Fruit fly (Drosophila melanogaster) S2 (cell line): ENCODE measurements around the gene Mkrn1.

Experiments
- CG8478 ChIP-seq: fragments of >200 bp; optimal IDR thresholded peaks from 2 replicates; lab custom pipeline; 2018
- CTCF ChIP-seq, 2 experiments: fragments of >200 bp; optimal IDR thresholded peaks; 2 replicates each; lab custom pipeline; 2018

Mkrn1 gene

DNA sequence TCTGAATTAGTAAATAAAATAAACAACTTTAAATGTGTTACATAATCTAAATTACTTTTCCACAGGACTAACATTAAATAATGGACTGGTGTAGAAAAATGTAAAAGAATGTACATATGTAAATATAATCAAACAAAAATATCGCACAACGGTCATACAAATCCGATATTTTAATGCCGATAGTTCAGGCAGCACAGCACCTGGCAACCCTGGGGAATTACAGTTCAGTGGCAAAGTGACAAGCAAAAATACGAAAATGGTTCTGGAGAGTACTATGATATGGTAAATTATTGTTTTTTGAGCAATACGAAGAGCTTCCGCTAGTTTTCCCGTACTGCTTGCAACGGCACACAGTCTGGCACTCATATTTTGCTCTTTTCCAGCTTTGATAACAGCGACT lies 3.3 kb upstream of the Mkrn1 start, which contains the start of gene Rpn10:
TSS of gene Rpn10 (plus strand) at position 144 of the 400 bp plus-strand sequence.
- TF ChIP-seq CG8478 (lab: Kevin White, UChicago) (no peak), CTCF (optimal IDR thresholded peaks at IDR 0.05; lab: Kevin White, UChicago) (peak; percentile 39 to 50)

DNA sequence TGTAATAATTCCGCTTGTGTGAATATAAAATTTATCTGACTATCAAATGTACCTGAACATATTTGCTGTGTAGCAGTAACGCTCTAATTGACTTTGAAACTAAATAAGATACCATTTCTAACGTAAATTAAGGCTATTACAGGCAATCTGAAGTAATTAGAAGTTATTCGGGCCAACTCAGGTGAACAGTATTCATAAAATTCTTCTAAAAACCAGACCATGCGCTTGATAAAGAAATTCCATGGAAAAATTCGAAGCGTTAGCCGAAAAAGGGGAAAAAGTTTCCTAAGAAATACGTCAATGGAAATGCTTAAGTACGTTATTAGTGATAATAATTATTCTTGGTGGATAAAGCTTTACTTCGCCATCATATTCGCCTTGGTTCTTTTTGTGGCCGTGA lies 847 bp upstream of the Mkrn1 start, which contains the start of gene ppk5:
TSS of gene ppk5 (plus strand) at position 301 of the 400 bp plus-strand sequence.
- TF ChIP-seq CTCF (optimal IDR thresholded peaks at IDR 0.05; lab: Kevin White, UChicago) (no peak), CG8478 (lab: Kevin White, UChicago) (no peak)

DNA sequence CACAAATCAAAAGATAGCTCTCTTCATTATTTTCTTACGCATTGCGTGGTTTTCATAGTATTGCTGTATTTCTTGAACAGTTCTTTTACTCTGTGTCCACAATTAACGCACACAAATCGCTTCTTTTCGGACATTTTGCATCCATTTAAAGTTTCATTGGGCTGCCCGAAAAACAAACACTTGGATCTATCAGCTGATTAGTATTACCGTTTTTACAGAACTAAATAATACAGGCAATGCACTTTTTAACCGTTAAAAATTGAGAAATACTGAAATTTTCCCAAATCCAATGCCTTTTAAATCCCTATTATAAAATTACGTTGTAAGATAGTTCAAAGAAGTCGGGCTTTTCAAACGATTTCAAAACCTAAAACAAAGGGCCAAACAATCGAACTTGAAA lies 4.4 kb downstream of the Mkrn1 start, which contains the start of gene Arv1:
TSS of gene Arv1 (minus strand) at position 226 of the 400 bp plus-strand sequence.
- TF ChIP-seq CG8478 (lab: Kevin White, UChicago): no peak
- no peak for TF ChIP-seq CTCF (optimal IDR thresholded peaks at IDR 0.05; lab: Kevin White, UChicago)

DNA sequence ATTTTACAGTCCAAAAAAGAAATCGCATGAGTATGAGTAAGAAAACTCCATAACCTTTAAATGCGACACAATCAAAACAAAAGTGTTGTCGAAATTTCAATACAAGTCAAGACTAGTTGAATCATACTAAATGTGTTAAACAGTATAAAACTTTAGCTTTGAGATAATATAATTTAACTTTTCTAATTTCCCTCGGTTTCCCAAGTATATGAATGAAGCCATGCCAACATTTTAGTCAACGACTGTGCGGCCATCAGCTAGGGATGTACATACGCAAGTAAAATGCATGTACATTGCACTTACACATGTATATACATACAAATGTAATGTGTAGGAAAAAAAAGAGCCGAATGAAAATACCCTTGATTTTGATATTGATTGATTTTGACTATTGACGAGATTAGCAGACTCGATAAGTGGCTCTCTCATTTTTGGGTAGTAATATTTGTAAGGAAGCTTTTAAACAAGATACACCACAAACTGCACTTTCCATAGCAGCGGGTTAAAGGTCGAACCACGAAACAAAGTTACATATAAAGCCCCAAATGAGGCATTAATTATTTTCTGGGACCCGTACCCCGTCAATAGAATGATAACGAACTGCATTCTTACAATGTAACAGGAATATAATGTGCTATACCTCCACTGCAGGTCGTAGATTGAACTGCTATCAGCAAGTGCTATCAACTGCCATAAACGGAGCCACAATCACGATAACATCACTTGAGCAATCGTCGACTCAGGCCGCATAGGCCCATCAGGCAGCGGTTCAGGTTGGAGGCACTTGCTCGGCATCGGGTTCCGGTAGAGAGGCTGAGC lies 9.2 kb downstream of the Mkrn1 start:
- TF ChIP-seq CTCF (optimal IDR thresholded peaks at IDR 0.05; lab: Kevin White, UChicago) (no peak), CG8478 (lab: Kevin White, UChicago) (no peak)

DNA sequence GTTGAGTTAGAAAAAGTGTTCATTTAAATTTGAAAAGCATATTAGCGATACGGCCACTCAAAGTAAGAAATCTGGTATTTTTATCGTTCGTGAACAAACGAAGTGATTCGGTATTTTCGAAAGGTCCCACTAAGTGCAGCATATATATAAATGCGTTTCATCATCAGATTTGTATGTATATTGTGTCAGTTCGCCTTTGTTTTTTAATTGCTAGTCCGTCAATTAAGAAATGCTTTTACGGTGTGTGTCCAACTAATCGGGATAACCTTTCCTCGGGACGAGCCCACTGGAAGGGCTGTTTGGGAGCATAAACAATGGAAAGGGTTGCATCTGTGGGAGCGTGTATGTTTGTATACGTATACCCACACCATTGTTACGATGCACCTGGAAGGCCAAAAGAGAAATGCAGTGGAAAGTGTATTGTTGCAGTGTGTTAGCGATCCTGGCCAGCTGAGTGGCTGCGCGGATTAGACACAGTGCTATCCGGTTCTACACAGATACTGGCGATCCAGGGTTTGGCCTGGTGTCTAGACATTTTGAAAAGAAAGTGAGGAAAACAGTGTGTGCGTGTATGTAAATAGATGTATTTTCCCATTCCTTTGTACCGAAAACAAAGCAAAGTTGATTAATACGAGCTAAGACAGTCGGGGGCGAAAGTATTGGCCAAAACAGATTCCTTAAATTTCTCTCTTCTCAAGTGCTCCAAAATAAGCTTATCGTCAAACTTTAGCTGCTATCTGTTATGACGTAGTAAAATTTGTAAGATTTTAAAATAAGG lies 10.3 kb downstream of the Mkrn1 start, which contains the start of gene CG7611:
TSS of gene CG7611 (plus strand) at position 128 of the 778 bp plus-strand sequence.
- TF ChIP-seq CTCF (optimal IDR thresholded peaks at IDR 0.05; lab: Kevin White, UChicago) (peak in 1 of 2 experiments; percentile 1), CG8478 (lab: Kevin White, UChicago) (no peak)

DNA sequence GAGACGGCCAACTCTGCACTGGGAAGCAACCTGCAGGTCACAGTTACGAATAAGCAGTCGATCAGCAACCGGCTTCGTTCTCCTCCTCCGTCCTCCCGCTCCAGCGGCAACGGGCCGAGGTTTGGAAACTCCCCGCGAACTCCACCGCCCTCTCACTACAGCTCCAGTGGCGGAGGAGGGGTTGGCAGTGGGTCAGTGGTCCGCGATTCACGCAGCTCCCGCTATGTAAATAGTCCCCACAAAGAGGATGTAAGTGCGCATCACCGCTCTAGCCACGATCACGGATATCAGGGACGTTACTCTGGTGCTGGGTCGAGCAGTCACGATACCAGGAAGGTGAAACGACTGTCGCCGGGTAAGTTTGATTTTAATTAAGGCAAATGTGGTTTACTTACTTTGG lies 15.2 kb downstream of the Mkrn1 start:
- TF ChIP-seq CG8478 (lab: Kevin White, UChicago): no peak
- no peak for TF ChIP-seq CTCF (optimal IDR thresholded peaks at IDR 0.05; lab: Kevin White, UChicago)

DNA sequence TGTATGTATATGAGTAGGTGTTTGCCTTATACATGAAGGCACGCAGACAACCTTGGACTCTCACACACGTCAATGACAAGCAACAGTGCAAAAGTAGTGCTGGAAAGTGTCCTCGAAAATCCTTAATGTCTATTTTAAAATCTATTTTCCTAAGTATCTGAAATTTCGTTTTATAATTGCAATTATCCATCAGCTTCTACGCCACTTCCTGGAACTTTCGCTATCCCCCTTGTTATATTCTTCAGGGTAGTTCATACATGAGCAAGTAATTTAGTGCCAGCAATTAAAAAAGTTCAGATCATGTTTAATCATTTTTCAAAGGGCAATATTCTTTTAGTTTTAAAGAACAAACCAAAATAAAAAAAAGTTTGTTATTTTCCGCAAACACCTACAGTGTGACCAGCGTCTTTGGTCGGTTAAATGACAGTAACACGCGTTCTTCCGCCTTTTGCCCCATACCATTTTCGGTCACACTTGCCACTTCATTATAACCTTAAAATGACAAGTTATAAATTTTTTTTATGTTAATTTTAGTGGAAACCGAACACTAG lies 16.7 kb downstream of the Mkrn1 start:
- TF ChIP-seq CG8478 (lab: Kevin White, UChicago) (no peak), CTCF (optimal IDR thresholded peaks at IDR 0.05; lab: Kevin White, UChicago) (no peak)

DNA sequence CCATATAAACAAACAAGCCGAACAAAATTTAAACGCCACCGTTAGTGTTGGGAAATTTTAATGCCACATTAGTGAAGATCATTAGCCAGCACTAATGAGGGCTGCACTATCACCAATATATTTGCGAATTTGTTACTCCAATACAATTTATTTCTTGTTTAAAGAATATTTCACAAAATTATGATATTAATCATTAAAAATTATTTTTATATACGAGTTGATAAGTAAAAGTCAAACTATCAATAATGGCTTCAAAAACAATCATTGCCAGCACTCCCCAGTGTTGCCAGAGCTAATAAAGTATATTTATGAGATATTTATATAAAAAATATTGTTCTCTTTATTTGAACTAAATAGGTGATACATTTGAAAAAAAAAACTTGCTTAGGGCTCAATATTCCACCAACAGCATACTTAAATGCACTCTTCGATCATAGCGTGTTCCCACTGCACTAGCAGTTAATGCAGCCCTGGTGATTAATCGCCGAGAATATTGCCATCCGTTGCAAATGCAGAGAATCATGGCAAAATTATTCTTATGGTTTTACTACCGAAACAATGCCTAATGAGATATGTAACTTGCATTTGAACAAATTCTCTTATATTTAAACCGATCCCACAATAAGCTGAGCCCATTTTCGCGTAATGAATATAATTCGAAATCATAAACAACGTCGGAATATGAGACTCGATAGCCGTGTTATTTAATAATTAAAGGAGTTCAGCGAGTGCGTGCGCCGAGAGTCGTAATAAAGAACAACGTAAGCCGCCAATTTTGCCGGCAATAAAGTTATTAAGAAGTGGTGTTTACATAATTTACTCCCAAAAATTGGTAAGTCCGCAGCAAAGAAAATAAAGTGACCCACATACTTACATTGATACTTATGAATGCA lies 17.4 kb downstream of the Mkrn1 start, which contains the start of the genes SAK and Cdk12:
TSS of gene SAK (minus strand) at position 65 of the 893 bp plus-strand sequence.
TSS of gene Cdk12 (plus strand) at position 484 of the 893 bp plus-strand sequence.
- no peak for TF ChIP-seq CG8478 (lab: Kevin White, UChicago)
- no peak for TF ChIP-seq CTCF (optimal IDR thresholded peaks at IDR 0.05; lab: Kevin White, UChicago)

DNA sequence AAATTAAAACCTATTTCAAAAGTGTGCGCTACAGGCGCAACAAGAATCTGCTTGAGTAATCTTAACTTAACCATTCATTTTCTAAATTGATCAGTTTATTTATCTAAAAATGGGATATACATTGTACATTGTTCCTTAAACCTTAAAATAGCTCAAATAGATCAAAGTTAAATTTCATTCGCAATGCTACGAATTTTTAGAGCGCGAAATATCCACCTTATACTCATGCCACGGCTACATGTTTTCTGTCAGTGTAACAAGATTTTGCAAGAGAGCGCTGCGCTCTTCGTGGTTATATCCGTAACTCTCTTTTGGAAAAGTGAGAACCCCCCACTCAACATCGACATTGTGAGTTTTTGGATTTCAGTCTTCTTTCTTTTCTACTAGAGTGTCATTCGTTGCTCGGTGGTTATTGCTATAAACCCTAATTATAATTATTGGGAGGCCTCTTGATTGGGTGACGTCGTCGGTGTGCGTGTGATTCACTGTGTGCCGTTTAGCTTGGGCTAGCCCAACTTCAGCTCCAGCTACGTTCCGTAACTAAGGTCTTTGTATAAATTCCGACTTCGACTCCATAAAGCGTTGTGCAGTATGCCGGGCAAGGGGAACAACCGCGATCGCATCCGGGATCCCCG lies 23.9 kb downstream of the Mkrn1 start:
- TF ChIP-seq CG8478 (lab: Kevin White, UChicago): no peak
- no peak for TF ChIP-seq CTCF (optimal IDR thresholded peaks at IDR 0.05; lab: Kevin White, UChicago)

DNA sequence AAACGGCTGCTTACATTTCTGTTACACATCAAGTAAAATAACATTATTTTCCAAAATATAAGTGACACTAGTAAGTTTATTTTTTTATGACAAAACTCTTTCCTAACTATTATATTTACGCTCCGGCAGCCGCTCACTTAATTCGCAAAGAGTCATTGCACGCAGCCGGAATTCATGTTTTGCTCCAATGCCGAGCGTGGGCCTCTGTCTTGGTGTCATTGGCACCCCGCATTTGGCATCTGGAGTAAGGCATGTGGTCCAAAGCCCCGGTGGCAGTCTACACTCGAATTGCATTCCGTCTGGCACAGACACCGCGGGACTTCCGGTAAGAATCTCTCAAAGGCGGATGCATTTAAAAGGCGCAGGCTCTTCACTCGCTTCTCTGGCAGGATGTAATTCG lies 24.9 kb downstream of the Mkrn1 start:
- TF ChIP-seq CTCF (optimal IDR thresholded peaks at IDR 0.05; lab: Kevin White, UChicago): no peak
- TF ChIP-seq CG8478 (lab: Kevin White, UChicago): no peak

DNA sequence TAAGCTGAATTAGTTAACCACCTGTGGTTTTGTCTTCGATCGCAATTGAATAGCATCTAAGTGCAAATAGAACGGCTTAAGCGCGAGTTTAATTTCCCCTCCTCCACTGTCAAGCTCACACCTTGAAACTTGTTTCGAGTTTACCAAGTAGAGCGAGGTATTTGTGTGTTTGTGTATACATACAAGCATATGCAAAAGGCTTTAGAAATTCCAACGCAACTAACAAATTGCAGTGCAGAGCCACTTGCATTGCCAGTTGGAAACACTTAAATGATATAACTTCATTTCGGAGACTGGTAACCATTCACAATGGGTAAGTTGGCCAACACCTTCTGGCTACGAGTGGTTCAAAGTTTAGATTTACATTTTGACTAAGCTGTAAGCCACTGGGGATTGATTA lies 25.6 kb downstream of the Mkrn1 start:
- TF ChIP-seq CG8478 (lab: Kevin White, UChicago) (no peak), CTCF (optimal IDR thresholded peaks at IDR 0.05; lab: Kevin White, UChicago) (no peak)

DNA sequence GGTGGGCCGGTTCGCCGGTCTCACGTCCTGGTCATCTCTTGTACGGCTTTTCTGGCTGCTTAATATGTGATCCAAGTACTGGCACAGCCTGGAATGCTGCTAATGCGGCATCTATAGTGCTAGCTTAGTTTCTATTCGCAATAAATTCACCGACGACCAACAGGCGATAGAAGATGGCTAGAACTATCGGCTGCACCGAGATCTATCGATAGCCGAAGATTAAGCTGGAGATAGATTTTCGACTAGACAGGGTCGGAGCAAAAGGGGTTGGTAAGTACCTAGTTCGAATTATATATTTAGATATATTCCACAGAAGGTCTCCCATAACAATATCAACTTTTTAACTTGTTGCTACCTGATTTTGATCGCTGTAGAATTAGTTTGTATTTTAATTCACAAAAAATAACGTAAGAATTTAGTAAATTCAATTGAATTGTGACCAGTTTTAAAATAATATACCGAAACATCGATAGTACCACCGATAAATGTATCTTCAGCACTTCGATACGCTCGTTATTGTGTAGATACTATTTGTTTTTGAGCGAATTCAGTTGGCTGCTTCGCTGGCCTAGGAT lies 26.1 kb downstream of the Mkrn1 start, which contains the start of the genes Glg1 and M6:
TSS of gene Glg1 (minus strand) at position 185 of the 575 bp plus-strand sequence.
TSS of gene M6 (plus strand) at position 499 of the 575 bp plus-strand sequence.
- TF ChIP-seq CTCF (optimal IDR thresholded peaks at IDR 0.05; lab: Kevin White, UChicago) (peak; percentile 27 to 47), CG8478 (lab: Kevin White, UChicago) (no peak)
